Fruit fly (Drosophila melanogaster): ENCODE results near the gene Arl1.
A peak's percentile ranks its signal among the peaks of the same experiment; 100 is the strongest.

DNA sequence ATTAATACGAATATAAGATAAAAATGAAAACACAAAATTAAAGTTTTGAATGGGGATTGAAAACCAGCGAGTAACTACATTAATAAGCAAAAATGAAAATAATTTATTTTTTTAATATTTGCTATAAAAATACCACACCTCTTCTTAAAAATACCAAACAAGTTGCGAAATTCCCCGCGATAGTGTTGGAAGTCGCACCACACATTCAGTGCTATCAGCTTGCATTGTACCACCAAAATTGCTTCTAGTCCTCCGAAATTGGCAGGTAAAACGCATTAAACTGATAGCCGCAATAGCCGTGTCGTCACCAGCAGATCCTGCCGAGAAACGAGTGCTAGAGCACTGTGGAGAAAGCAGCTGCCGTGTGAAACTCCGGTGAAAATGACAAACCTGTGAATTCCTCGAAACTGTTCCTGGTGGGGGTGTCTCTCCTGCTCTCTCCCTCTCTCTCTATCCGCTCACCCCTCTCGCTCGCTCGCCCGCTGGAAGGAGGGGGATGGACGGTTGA lies 5.2 kb downstream of the Arl1 start, which contains the start of gene Hip14:
- TF ChIP-seq CG6276 (GFP tag; optimal IDR thresholded peaks at IDR 0.05) (no peak), Sox102F (GFP tag; optimal IDR thresholded peaks at IDR 0.05) (no peak), esn (GFP tag; optimal IDR thresholded peaks at IDR 0.05) (peak; percentile 36), CG11294 (GFP tag; IDR thresholded peaks at IDR 0.05) (no peak), CG3919 (GFP tag; optimal IDR thresholded peaks at IDR 0.05) (no peak), CG7368 (GFP tag; optimal IDR thresholded peaks at IDR 0.05) (no peak)

All from whole organism, prepupa.